2 worm cellular contexts compared by ENCODE assay signal in the genomic region with DNA sequence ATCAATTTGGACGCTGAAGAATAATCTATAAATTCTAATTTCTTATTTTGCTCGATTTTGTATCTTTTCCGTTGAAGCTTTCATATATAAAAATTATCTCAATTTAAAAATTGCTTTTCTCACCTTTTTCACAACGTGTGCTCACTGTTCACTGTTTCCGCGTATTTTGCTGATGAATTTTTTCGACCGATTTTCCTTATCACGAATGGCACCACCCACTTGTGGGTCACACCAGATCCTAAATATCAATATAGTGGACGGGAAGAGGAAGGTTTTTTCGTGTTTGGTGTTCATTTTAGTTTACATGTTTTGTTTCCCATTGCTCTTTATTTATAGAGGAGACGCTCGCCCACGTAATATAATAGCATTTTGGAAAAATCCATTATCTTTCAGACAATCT.
A peak's percentile ranks its signal among the peaks of the same experiment; 100 is the strongest.
TF ChIP-seq lines count a peak whose summit lies in the region.

No protein-coding gene starts in this region.

TF ChIP-seq in whole organism, L1 larva, 84 proteins besides CTCF, POLR2A, EP300 and RAD21:
- TF ChIP-seq grh-1 (GFP tag; IDR thresholded peaks at IDR 0.05; lab: Robert Waterston, UW) (no peak), nhr-85 (tag; lab: Kevin White, UChicago) (peak; percentile 80), ztf-11 (tag; optimal IDR thresholded peaks at IDR 0.05; lab: Kevin White, UChicago) (peak in 1 of 2 experiments; percentile 26), efl-1 (optimal IDR thresholded peaks at IDR 0.05; lab: Kevin White, UChicago) (no peak), efl-1 (GFP tag; optimal IDR thresholded peaks at IDR 0.05 in 1 of 2; lab: Kevin White, UChicago) (peak in 1 of 2 experiments; percentile 90), ceh-90 (tag; optimal IDR thresholded peaks at IDR 0.05; lab: Kevin White, UChicago) (no peak), sox-4 (tag; optimal IDR thresholded peaks at IDR 0.05; lab: Kevin White, UChicago) (no peak), swsn-7 (tag; optimal IDR thresholded peaks at IDR 0.05; lab: Kevin White, UChicago) (no peak), unc-130 (tag; optimal IDR thresholded peaks at IDR 0.05; lab: Kevin White, UChicago) (no peak), ces-1 (GFP tag; optimal IDR thresholded peaks at IDR 0.05; lab: Kevin White, UChicago) (no peak)

TF ChIP-seq in whole organism, young adult, 124 proteins besides CTCF, POLR2A, EP300 and RAD21:
- TF ChIP-seq rpc-1 (optimal IDR thresholded peaks at IDR 0.05; lab: Kevin White, UChicago), result no peak
- TF ChIP-seq rpc-1 (tag; optimal IDR thresholded peaks at IDR 0.05; lab: Kevin White, UChicago), result no peak
- TF ChIP-seq hsf-1 (GFP tag; IDR thresholded peaks at IDR 0.05; lab: Robert Waterston, UW), result peak; percentile 51; the same call in 1 of the 2 replicates
- TF ChIP-seq aptf-3 (GFP tag; IDR thresholded peaks at IDR 0.05; lab: Robert Waterston, UW), result no peak
TF ChIP-seq in whole organism, young adult: peak in this region for 1.
